Worm (Caenorhabditis elegans) whole organism, mixed stage, embryonic: ENCODE results near the gene F36H1.11.

Experiments
- bed-3 ChIP-seq: fragments of 200-800 bp; sonication (Bioruptor generic); optimal IDR thresholded peaks from 3 replicates; lab custom pipeline; 2018; ENCODE audit warnings: mild to moderate bottlenecking, missing genetic modification characterization, moderate library complexity, missing compliant biosample characterization
- blmp-1 ChIP-seq: fragments of 150-350 bp; optimal IDR thresholded peaks from 2 replicates; lab custom pipeline; 2014; ENCODE audit warnings: missing biosample characterization, missing genetic modification characterization
- ceh-39 ChIP-seq: fragments of 150-350 bp; optimal IDR thresholded peaks from 2 replicates; lab custom pipeline; 2014; ENCODE audit warnings: missing biosample characterization, missing genetic modification characterization
- ceh-43 ChIP-seq: fragments of 200-800 bp; sonication (Bioruptor generic); optimal IDR thresholded peaks from 2 replicates; lab custom pipeline; 2018; ENCODE audit warnings: mild to moderate bottlenecking, missing genetic modification characterization, moderate library complexity, missing compliant biosample characterization
- ceh-83 ChIP-seq: fragments of 200-800 bp; sonication (Bioruptor generic); optimal IDR thresholded peaks from 2 replicates; lab custom pipeline; 2018; ENCODE audit warnings: mild to moderate bottlenecking, missing genetic modification characterization, missing compliant biosample characterization
- ces-1 ChIP-seq: fragments of 150-350 bp; optimal IDR thresholded peaks from 2 replicates; lab custom pipeline; 2014; ENCODE audit warnings: missing biosample characterization, missing genetic modification reagents, missing genetic modification characterization
- cnd-1 ChIP-seq: fragments of 200-800 bp; sonication (Bioruptor generic); optimal IDR thresholded peaks from 2 replicates; lab custom pipeline; 2018; ENCODE audit warnings: mild to moderate bottlenecking, missing genetic modification characterization, missing compliant biosample characterization
- drap-1 ChIP-seq: fragments of 200-800 bp; sonication (Bioruptor generic); optimal IDR thresholded peaks from 3 replicates; lab custom pipeline; 2018; ENCODE audit warnings: mild to moderate bottlenecking, missing genetic modification characterization, missing compliant biosample characterization
- elt-3 ChIP-seq: fragments of 150-350 bp; optimal IDR thresholded peaks from 2 replicates; lab custom pipeline; 2014; ENCODE audit warnings: missing biosample characterization, missing genetic modification characterization
- flh-1 ChIP-seq: fragments of 200-800 bp; sonication (Bioruptor generic); optimal IDR thresholded peaks from 2 replicates; lab custom pipeline; 2018; ENCODE audit warnings: mild to moderate bottlenecking, missing genetic modification characterization, moderate library complexity, missing compliant biosample characterization
- ham-2 ChIP-seq: fragments of 200-800 bp; sonication (Bioruptor generic); optimal IDR thresholded peaks from 2 replicates; lab custom pipeline; 2018; ENCODE audit warnings: mild to moderate bottlenecking, missing genetic modification characterization, missing compliant biosample characterization
- hlh-1 ChIP-seq: fragments of 150-350 bp; optimal IDR thresholded peaks from 2 replicates; lab custom pipeline; 2014; ENCODE audit warnings: missing biosample characterization, missing genetic modification reagents, missing genetic modification characterization
- lin-32 ChIP-seq: fragments of 200-800 bp; sonication (Bioruptor generic); optimal IDR thresholded peaks from 2 replicates; lab custom pipeline; 2018; ENCODE audit warnings: mild to moderate bottlenecking, missing genetic modification characterization, missing compliant biosample characterization
- lsy-2 ChIP-seq: fragments of 150-350 bp; optimal IDR thresholded peaks from 2 replicates; lab custom pipeline; 2014; ENCODE audit warnings: missing biosample characterization, missing genetic modification characterization
- mab-5 ChIP-seq: fragments of 150-350 bp; optimal IDR thresholded peaks from 2 replicates; lab custom pipeline; 2014; ENCODE audit warnings: missing biosample characterization, missing genetic modification characterization
- mep-1 ChIP-seq: fragments of 150-350 bp; optimal IDR thresholded peaks from 2 replicates; lab custom pipeline; 2017; ENCODE audit warnings: missing biosample characterization, missing genetic modification reagents, missing genetic modification characterization, inconsistent platforms
- mls-2 ChIP-seq: sonication (generic microtip); optimal IDR thresholded peaks from 2 replicates; lab custom pipeline; 2016; ENCODE audit warnings: mild to moderate bottlenecking, missing genetic modification characterization, moderate library complexity, missing compliant biosample characterization
- nhr-12 ChIP-seq: fragments of 150-350 bp; optimal IDR thresholded peaks from 2 replicates; lab custom pipeline; 2014; ENCODE audit warnings: missing biosample characterization, missing genetic modification characterization
- nhr-2 ChIP-seq: fragments of 150-350 bp; optimal IDR thresholded peaks from 2 replicates; lab custom pipeline; 2014; ENCODE audit warnings: missing biosample characterization, missing genetic modification characterization
- nhr-237 ChIP-seq: fragments of 150-350 bp; optimal IDR thresholded peaks from 2 replicates; lab custom pipeline; 2014; ENCODE audit warnings: missing biosample characterization, missing genetic modification characterization
- nhr-28 ChIP-seq: fragments of 150-350 bp; optimal IDR thresholded peaks from 2 replicates; lab custom pipeline; 2014; ENCODE audit warnings: missing biosample characterization, missing genetic modification characterization
- nhr-76 ChIP-seq: sonication (generic microtip); optimal IDR thresholded peaks from 2 replicates; lab custom pipeline; 2017; ENCODE audit warnings: missing biosample characterization, missing genetic modification characterization
- pha-4 ChIP-seq: fragments of 150-350 bp; optimal IDR thresholded peaks from 2 replicates; lab custom pipeline; 2018; ENCODE audit warnings: missing biosample characterization, missing genetic modification reagents, missing genetic modification characterization
- snpc-4 ChIP-seq: fragments of 150-350 bp; optimal IDR thresholded peaks from 2 replicates; lab custom pipeline; 2014; ENCODE audit warnings: missing biosample characterization, missing genetic modification characterization
- sptf-1 ChIP-seq: sonication (generic microtip); optimal IDR thresholded peaks from 2 replicates; lab custom pipeline; 2017; ENCODE audit warnings: mild to moderate bottlenecking, missing genetic modification characterization, moderate library complexity, missing compliant biosample characterization
- tbx-8 ChIP-seq: fragments of 200-800 bp; sonication (Bioruptor generic); optimal IDR thresholded peaks from 2 replicates; lab custom pipeline; 2018; ENCODE audit warnings: mild to moderate bottlenecking, missing genetic modification characterization, moderate library complexity, missing compliant biosample characterization
- unc-120 ChIP-seq: sonication (generic microtip); optimal IDR thresholded peaks from 2 replicates; lab custom pipeline; 2017; ENCODE audit warnings: missing genetic modification characterization, missing compliant biosample characterization; ENCODE audit not compliant: poor library complexity, severe bottlenecking
- unc-39 ChIP-seq: fragments of 150-350 bp; optimal IDR thresholded peaks from 2 replicates; lab custom pipeline; 2014; ENCODE audit warnings: missing biosample characterization, missing genetic modification characterization
- unc-62 ChIP-seq: fragments of 150-350 bp; optimal IDR thresholded peaks from 2 replicates; lab custom pipeline; 2014; ENCODE audit warnings: missing biosample characterization, missing genetic modification reagents, missing genetic modification characterization
- zip-8 ChIP-seq: fragments of 150-350 bp; optimal IDR thresholded peaks from 2 replicates; lab custom pipeline; 2014; ENCODE audit warnings: missing biosample characterization, missing genetic modification characterization
- ztf-11 ChIP-seq: fragments of 150-350 bp; optimal IDR thresholded peaks from 2 replicates; lab custom pipeline; 2014; ENCODE audit warnings: missing biosample characterization, missing genetic modification characterization

F36H1.11 gene

DNA sequence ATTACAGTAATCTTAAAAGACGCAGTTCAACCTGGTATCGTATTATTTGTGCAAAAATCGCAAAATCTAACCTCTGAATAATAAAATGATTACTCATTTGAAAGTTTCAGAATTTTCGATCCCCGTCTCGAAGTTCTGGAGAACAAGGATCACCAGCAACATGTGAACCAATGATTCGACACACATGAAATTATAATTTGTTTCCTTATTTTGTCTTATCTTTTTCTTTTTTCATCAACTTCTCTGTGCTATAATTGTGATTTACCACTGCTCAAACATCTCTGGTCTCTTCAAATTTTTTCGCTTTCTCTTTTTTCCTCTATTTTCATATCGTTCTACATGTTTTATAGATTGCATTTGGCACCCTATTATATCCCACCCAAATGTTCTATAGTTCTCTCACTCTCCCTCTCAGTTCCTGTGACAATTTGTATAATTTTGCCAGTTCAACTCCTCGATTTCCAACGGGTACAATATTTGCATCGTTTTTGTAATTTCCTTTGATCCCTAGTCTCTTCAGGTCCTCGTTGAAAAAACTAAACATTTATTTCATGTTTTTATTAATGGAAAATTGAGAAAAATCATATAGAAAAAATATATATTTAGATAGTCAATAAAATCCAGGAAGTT is 14.1 kb downstream of the F36H1.11 start:
- TF ChIP-seq hlh-1 (tag; lab: Kevin White, UChicago): no peak
- TF ChIP-seq flh-1 (GFP tag; lab: Kevin White, UChicago): no peak
- no peak for TF ChIP-seq blmp-1 (tag; lab: Kevin White, UChicago)
- TF ChIP-seq nhr-12: no peak
- TF ChIP-seq elt-3: no peak
- TF ChIP-seq ceh-43 (GFP tag; lab: Kevin White, UChicago): no peak
- TF ChIP-seq ceh-83: no peak
- no peak for TF ChIP-seq zip-8 (tag; lab: Kevin White, UChicago)
- no peak for TF ChIP-seq mep-1 (tag; lab: Kevin White, UChicago)
- no peak for TF ChIP-seq ham-2 (GFP tag; lab: Kevin White, UChicago)
- no peak for TF ChIP-seq drap-1 (GFP tag; lab: Kevin White, UChicago)
- TF ChIP-seq pha-4 (tag; lab: Kevin White, UChicago): no peak
- TF ChIP-seq unc-62 (GFP tag; lab: Kevin White, UChicago): no peak
- no peak for TF ChIP-seq ceh-39
- TF ChIP-seq, all 35 proteins: peak for 0

ce11 chrIV:11063962-11064361 is 15.0 kb downstream of the F36H1.11 start, which contains the start of gene ttr-16:
ttr-16 (minus strand) TSS chrIV:11064137.
- peak; percentile 97 for TF ChIP-seq hlh-1 (tag; lab: Kevin White, UChicago)
- no peak for TF ChIP-seq ceh-39
- TF ChIP-seq ceh-83: no peak
- peak; percentile 80 for TF ChIP-seq unc-62 (GFP tag; lab: Kevin White, UChicago)
- peak; percentile 59 for TF ChIP-seq unc-120 (tag; lab: Kevin White, UChicago)
- TF ChIP-seq mab-5 (tag; lab: Kevin White, UChicago): no peak
- TF ChIP-seq, all 35 proteins: peak for 3

DNA sequence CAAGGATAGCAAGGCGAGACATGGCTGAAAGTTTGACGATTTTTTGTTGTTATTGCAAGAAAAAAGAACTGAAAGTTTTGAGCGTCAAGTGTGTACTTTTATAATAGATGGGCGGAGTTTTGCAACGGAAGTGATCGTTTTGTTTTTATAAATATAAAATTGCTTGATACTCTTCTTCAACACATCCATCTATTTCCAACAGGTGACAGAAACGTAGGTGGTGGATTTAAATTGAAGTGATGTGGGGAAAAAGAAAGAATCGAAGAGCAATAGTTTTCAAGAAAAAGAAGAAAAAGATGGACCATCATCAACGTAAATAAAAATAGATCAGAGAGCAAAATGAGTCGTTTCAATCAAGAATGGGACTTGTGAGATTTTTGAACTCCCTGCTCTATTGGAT is 18.0 kb downstream of the F36H1.11 start, which contains the start of gene ttr-17:
TSS of gene ttr-17 (minus strand) at position 24 of the 400 bp plus-strand sequence.
- TF ChIP-seq unc-120 (tag; lab: Kevin White, UChicago): no peak
- TF ChIP-seq unc-62 (GFP tag; lab: Kevin White, UChicago): peak; percentile 52

DNA sequence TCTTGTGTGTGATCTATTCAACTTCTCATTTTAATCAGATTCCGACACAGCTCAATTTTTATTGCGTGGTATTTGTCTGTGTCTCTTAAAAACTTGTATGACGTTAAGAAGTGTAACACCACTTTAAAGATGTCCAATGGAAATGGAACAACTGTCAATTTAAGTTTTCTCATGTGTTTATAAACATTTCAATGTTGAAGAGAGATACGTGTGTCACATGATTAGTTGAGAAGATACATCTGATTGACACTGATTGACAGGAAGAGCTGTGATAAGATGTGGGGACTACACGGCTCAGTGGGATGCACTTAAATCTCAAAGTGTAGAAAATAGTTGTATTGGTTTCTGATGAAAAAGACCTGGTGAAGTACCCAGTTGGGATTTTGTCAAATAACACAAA is 19.3 kb downstream of the F36H1.11 start:
- peak; percentile 100 for TF ChIP-seq unc-62 (GFP tag; lab: Kevin White, UChicago)
- TF ChIP-seq nhr-237 (tag; lab: Kevin White, UChicago): no peak
- TF ChIP-seq pha-4 (tag; lab: Kevin White, UChicago): no peak
- no peak for TF ChIP-seq sptf-1 (tag; lab: Kevin White, UChicago)
- TF ChIP-seq ham-2 (GFP tag; lab: Kevin White, UChicago): no peak
- TF ChIP-seq unc-120 (tag; lab: Kevin White, UChicago): peak; percentile 57
- no peak for TF ChIP-seq mep-1 (tag; lab: Kevin White, UChicago)
- peak; percentile 68 for TF ChIP-seq hlh-1 (tag; lab: Kevin White, UChicago)
- no peak for TF ChIP-seq ceh-43 (GFP tag; lab: Kevin White, UChicago)
- no peak for TF ChIP-seq ces-1
- no peak for TF ChIP-seq bed-3 (GFP tag; lab: Kevin White, UChicago)
- TF ChIP-seq zip-8 (tag; lab: Kevin White, UChicago): no peak
- no peak for TF ChIP-seq mls-2 (tag; lab: Kevin White, UChicago)
- TF ChIP-seq mab-5 (tag; lab: Kevin White, UChicago): peak; percentile 62
- TF ChIP-seq nhr-12: no peak

ce11 chrIV:11070895-11071294 is 21.9 kb downstream of the F36H1.11 start:
- peak; percentile 80 for TF ChIP-seq sptf-1 (tag; lab: Kevin White, UChicago)
- peak; percentile 16 for TF ChIP-seq tbx-8 (GFP tag; lab: Kevin White, UChicago)

- TF ChIP-seq ztf-11 (tag; lab: Kevin White, UChicago): no peak
- no peak for TF ChIP-seq cnd-1 (tag; lab: Kevin White, UChicago)
- no peak for TF ChIP-seq zip-8 (tag; lab: Kevin White, UChicago)
- no peak for TF ChIP-seq nhr-76 (tag; lab: Kevin White, UChicago)
- no peak for TF ChIP-seq ceh-43 (GFP tag; lab: Kevin White, UChicago)
- no peak for TF ChIP-seq snpc-4 (tag; lab: Kevin White, UChicago)
- no peak for TF ChIP-seq lin-32 (GFP tag; lab: Kevin White, UChicago)
- TF ChIP-seq nhr-2 (tag; lab: Kevin White, UChicago): no peak
- TF ChIP-seq lsy-2 (tag; lab: Kevin White, UChicago): no peak
- TF ChIP-seq mab-5 (tag; lab: Kevin White, UChicago): no peak
- TF ChIP-seq sptf-1 (tag; lab: Kevin White, UChicago): no peak
- no peak for TF ChIP-seq ceh-39
- no peak for TF ChIP-seq nhr-12
- TF ChIP-seq nhr-28 (tag; lab: Kevin White, UChicago): no peak
- no peak for TF ChIP-seq mls-2 (tag; lab: Kevin White, UChicago)
- no peak for TF ChIP-seq ham-2 (GFP tag; lab: Kevin White, UChicago)
- TF ChIP-seq flh-1 (GFP tag; lab: Kevin White, UChicago): no peak
- no peak for TF ChIP-seq unc-62 (GFP tag; lab: Kevin White, UChicago)
- no peak for TF ChIP-seq unc-39 (tag; lab: Kevin White, UChicago)
Measured at ce11 chrIV:11078482-11078881, 29.5 kb downstream of the F36H1.11 start, which contains the start of gene Y5F2A.4. Y5F2A.4 (minus strand) TSS chrIV:11078582.
